Worm (Caenorhabditis elegans) whole organism, L4 larva: ENCODE results near the gene B0272.4.

Source experiments
- F26F4.8 ChIP-seq: fragments of 200-800 bp; sonication (Bioruptor generic); conservative IDR thresholded peaks from 2 replicates; pipeline ENCODE4 v1.3.6; 2022; ENCODE audit warnings: missing genetic modification characterization, missing compliant biosample characterization
- F44E2.7 ChIP-seq: fragments of 200-800 bp; sonication (Bioruptor generic); IDR thresholded peaks from 2 replicates; pipeline ENCODE4 v2.1.2; 2022; ENCODE audit warnings: missing genetic modification characterization, missing compliant biosample characterization
- F49E8.2 ChIP-seq: sonication (generic microtip); optimal IDR thresholded peaks from 2 replicates; lab custom pipeline; 2016; ENCODE audit warnings: missing compliant biosample characterization, mild to moderate bottlenecking, missing genetic modification characterization, borderline replicate concordance
- Y105C5A.15 ChIP-seq: fragments of 200-800 bp; sonication (Bioruptor generic); IDR thresholded peaks from 2 replicates; pipeline ENCODE4 v1.3.6; 2022; ENCODE audit warnings: missing genetic modification characterization, missing compliant biosample characterization
- Y48G9A.11 ChIP-seq: fragments of 200-800 bp; sonication (Bioruptor generic); IDR thresholded peaks from 2 replicates; pipeline ENCODE4 v1.3.6; 2022; ENCODE audit warnings: missing genetic modification reagents, missing genetic modification characterization, missing compliant biosample characterization
- ZK337.2 ChIP-seq: fragments of 200-800 bp; sonication (Bioruptor generic); IDR thresholded peaks from 2 replicates; pipeline ENCODE4 v1.3.6; 2022; ENCODE audit warnings: missing genetic modification reagents, missing genetic modification characterization, missing compliant biosample characterization
- ZK546.5 ChIP-seq, 2 experiments: sonication (generic microtip); optimal IDR thresholded peaks; 2 replicates each; lab custom pipeline; 2017; ENCODE audit warnings: missing biosample characterization in 2 of 2, missing genetic modification characterization in 2 of 2
- aly-2 ChIP-seq: sonication (generic microtip); optimal IDR thresholded peaks from 2 replicates; lab custom pipeline; 2018; ENCODE audit warnings: missing biosample characterization, missing genetic modification characterization
- arid-1 ChIP-seq: fragments of 200-800 bp; sonication (Bioruptor generic); conservative IDR thresholded peaks from 2 replicates; pipeline ENCODE4 v1.3.6; 2022; ENCODE audit warnings: missing genetic modification reagents, missing genetic modification characterization, missing compliant biosample characterization
- ceh-20 ChIP-seq: fragments of 200-800 bp; sonication (Bioruptor generic); IDR thresholded peaks from 2 replicates; pipeline ENCODE4 v1.3.6; 2022; ENCODE audit warnings: missing genetic modification reagents, missing genetic modification characterization, missing compliant biosample characterization
- ceh-32 ChIP-seq: sonication (generic microtip); optimal IDR thresholded peaks from 2 replicates; lab custom pipeline; 2016; ENCODE audit warnings: mild to moderate bottlenecking, missing genetic modification characterization, missing compliant biosample characterization; ENCODE audit not compliant: poor library complexity
- ceh-44 ChIP-seq: fragments of 200-800 bp; sonication (Bioruptor generic); IDR thresholded peaks from 2 replicates; pipeline ENCODE4 v1.3.6; 2022; ENCODE audit warnings: missing genetic modification reagents, missing genetic modification characterization, missing compliant biosample characterization
- ceh-62 ChIP-seq: sonication (generic microtip); optimal IDR thresholded peaks from 2 replicates; lab custom pipeline; 2017; ENCODE audit warnings: missing biosample characterization, missing genetic modification characterization
- ces-1 ChIP-seq: fragments of 150-350 bp; sonication (generic microtip); optimal IDR thresholded peaks from 4 replicates; lab custom pipeline; 2014; ENCODE audit warnings: missing biosample characterization, missing genetic modification reagents, missing genetic modification characterization
- daf-8 ChIP-seq: fragments of 200-800 bp; sonication (Bioruptor generic); IDR thresholded peaks from 2 replicates; pipeline ENCODE4 v1.3.6; 2022; ENCODE audit warnings: missing genetic modification characterization, missing compliant biosample characterization
- dmd-6 ChIP-seq: fragments of 200-800 bp; sonication (Bioruptor generic); IDR thresholded peaks from 2 replicates; pipeline ENCODE4 v1.3.6; 2022; ENCODE audit warnings: missing genetic modification reagents, missing genetic modification characterization, missing compliant biosample characterization
- dmd-9 ChIP-seq: fragments of 200-800 bp; sonication (Bioruptor generic); IDR thresholded peaks from 2 replicates; pipeline ENCODE4 v1.3.6; 2022; ENCODE audit warnings: missing genetic modification reagents, missing genetic modification characterization, missing compliant biosample characterization
- dpl-1 ChIP-seq: fragments of 150-350 bp; optimal IDR thresholded peaks from 2 replicates; lab custom pipeline; 2014; ENCODE audit warnings: missing biosample characterization, missing genetic modification reagents, missing genetic modification characterization
- egl-27 ChIP-seq: sonication (generic microtip); optimal IDR thresholded peaks from 3 replicates; lab custom pipeline; 2017; ENCODE audit warnings: missing biosample characterization, missing genetic modification reagents, missing genetic modification characterization
- hlh-11 ChIP-seq: fragments of 200-800 bp; sonication (Bioruptor generic); optimal IDR thresholded peaks from 2 replicates; lab custom pipeline; 2018; ENCODE audit warnings: mild to moderate bottlenecking, missing genetic modification characterization, missing compliant biosample characterization
- lim-7 ChIP-seq: fragments of 200-800 bp; sonication (Bioruptor generic); IDR thresholded peaks from 2 replicates; pipeline ENCODE4 v1.3.6; 2022; ENCODE audit warnings: missing genetic modification characterization, missing compliant biosample characterization
- lin-13 ChIP-seq: fragments of 150-350 bp; optimal IDR thresholded peaks from 2 replicates; lab custom pipeline; 2014; ENCODE audit warnings: missing biosample characterization, missing genetic modification reagents, missing genetic modification characterization
- lin-15B ChIP-seq: fragments of 150-350 bp; sonication (generic microtip); optimal IDR thresholded peaks from 3 replicates; lab custom pipeline; 2014; ENCODE audit warnings: missing biosample characterization, missing genetic modification characterization
- lin-29 ChIP-seq: fragments of 200-800 bp; sonication (Bioruptor generic); IDR thresholded peaks from 2 replicates; pipeline ENCODE4 v1.3.6; 2022; ENCODE audit warnings: missing genetic modification reagents, missing genetic modification characterization, missing compliant biosample characterization
- lin-38 ChIP-seq: fragments of 200-800 bp; sonication (Bioruptor generic); IDR thresholded peaks from 2 replicates; pipeline ENCODE4 v1.3.6; 2022; ENCODE audit warnings: missing genetic modification reagents, missing genetic modification characterization, missing compliant biosample characterization
- lin-39 ChIP-seq: fragments of 150-350 bp; optimal IDR thresholded peaks from 2 replicates; lab custom pipeline; 2014; ENCODE audit warnings: missing biosample characterization, missing genetic modification reagents, missing genetic modification characterization
- madf-5 ChIP-seq, 2 experiments: fragments of 200-800 bp; sonication (Bioruptor generic); IDR thresholded peaks; 2 replicates each; pipeline ENCODE4 v1.3.6; 2022; ENCODE audit warnings: missing compliant biosample characterization in 2 of 2, missing genetic modification characterization in 2 of 2
- madf-9 ChIP-seq: fragments of 200-800 bp; sonication (Bioruptor generic); conservative IDR thresholded peaks from 2 replicates; pipeline ENCODE4 v1.3.6; 2022; ENCODE audit warnings: missing genetic modification reagents, missing genetic modification characterization, missing compliant biosample characterization
- mdl-1 ChIP-seq, 2 experiments: fragments of 150-350 bp in 1 of 2; sonication (generic microtip) in 1 of 2; optimal IDR thresholded peaks; 2 replicates each; lab custom pipeline; 2014 to 2017; ENCODE audit warnings: missing biosample characterization in 2 of 2, missing genetic modification characterization in 2 of 2
- mep-1 ChIP-seq: fragments of 150-350 bp; sonication (generic microtip); optimal IDR thresholded peaks from 3 replicates; lab custom pipeline; 2014; ENCODE audit warnings: missing biosample characterization, missing genetic modification characterization
- mes-2 ChIP-seq: sonication (generic microtip); optimal IDR thresholded peaks from 2 replicates; lab custom pipeline; 2016; ENCODE audit warnings: missing genotype, mild to moderate bottlenecking, missing genetic modification characterization, missing compliant biosample characterization; ENCODE audit not compliant: poor library complexity, severe bottlenecking
- nhr-111 ChIP-seq: fragments of 200-800 bp; sonication (Bioruptor generic); optimal IDR thresholded peaks from 2 replicates; lab custom pipeline; 2018; ENCODE audit warnings: mild to moderate bottlenecking, missing genetic modification characterization, missing compliant biosample characterization
- nhr-237 ChIP-seq: sonication (generic microtip); optimal IDR thresholded peaks from 2 replicates; lab custom pipeline; 2017; ENCODE audit warnings: missing biosample characterization, missing genetic modification characterization
- nhr-42 ChIP-seq: fragments of 200-800 bp; sonication (Bioruptor generic); IDR thresholded peaks from 2 replicates; pipeline ENCODE4 v1.3.6; 2022; ENCODE audit warnings: missing genetic modification characterization, missing compliant biosample characterization
- nhr-6 ChIP-seq: fragments of 150-350 bp; optimal IDR thresholded peaks from 2 replicates; lab custom pipeline; 2014; ENCODE audit warnings: missing biosample characterization, missing genetic modification characterization
- pha-4 ChIP-seq, 2 experiments: fragments of 150-350 bp in 1 of 2; fragments of 200-800 bp in 1 of 2; sonication (Bioruptor generic) in 1 of 2; IDR thresholded peaks in 1 of 2; optimal IDR thresholded peaks in 1 of 2; 2 replicates each; pipeline versions ENCODE4 v1.3.6 to Lab custom; 2014 to 2022; ENCODE audit warnings: missing genetic modification characterization in 2 of 2, missing genetic modification reagents in 2 of 2, missing biosample characterization in 1 of 2, missing compliant biosample characterization in 1 of 2
- php-3 ChIP-seq: fragments of 200-800 bp; sonication (Bioruptor generic); IDR thresholded peaks from 2 replicates; pipeline ENCODE4 v1.3.6; 2022; ENCODE audit warnings: missing genetic modification reagents, missing genetic modification characterization, missing compliant biosample characterization
- rbr-2 ChIP-seq: sonication (generic microtip); optimal IDR thresholded peaks from 2 replicates; lab custom pipeline; 2016; ENCODE audit warnings: missing genotype, missing genetic modification characterization, missing compliant biosample characterization
- saeg-2 ChIP-seq: fragments of 200-800 bp; sonication (Bioruptor generic); IDR thresholded peaks from 2 replicates; pipeline ENCODE4 v1.3.6; 2022; ENCODE audit warnings: missing genetic modification reagents, missing genetic modification characterization, missing compliant biosample characterization
- sdz-12 ChIP-seq: fragments of 200-800 bp; sonication (Bioruptor generic); optimal IDR thresholded peaks from 2 replicates; lab custom pipeline; 2018; ENCODE audit warnings: mild to moderate bottlenecking, missing genetic modification characterization, missing compliant biosample characterization
- tra-1 ChIP-seq: fragments of 200-800 bp; sonication (Bioruptor generic); IDR thresholded peaks from 2 replicates; pipeline ENCODE4 v1.3.6; 2022; ENCODE audit warnings: missing genetic modification reagents, missing genetic modification characterization, missing compliant biosample characterization
- unc-39 ChIP-seq: sonication (generic microtip); optimal IDR thresholded peaks from 2 replicates; lab custom pipeline; 2017; ENCODE audit warnings: missing biosample characterization, missing genetic modification characterization
- unc-62 ChIP-seq, 3 experiments: fragments of 150-350 bp in 1 of 3; sonication (generic microtip); optimal IDR thresholded peaks in 2 of 3; peaks in 1 of 3; 1 replicate in 1 of 3; 2 replicates in 2 of 3; lab custom pipeline; 2014 to 2017; ENCODE audit warnings: missing biosample characterization in 3 of 3, missing genetic modification characterization in 3 of 3, missing genetic modification reagents in 3 of 3, missing genotype in 1 of 3
- zfp-3 ChIP-seq: fragments of 200-800 bp; sonication (Bioruptor generic); conservative IDR thresholded peaks from 2 replicates; pipeline ENCODE4 v1.3.6; 2022; ENCODE audit warnings: missing genetic modification reagents, missing genetic modification characterization, missing compliant biosample characterization
- ztf-11 ChIP-seq: fragments of 150-350 bp; optimal IDR thresholded peaks from 2 replicates; lab custom pipeline; 2014; ENCODE audit warnings: missing biosample characterization, missing genetic modification characterization
- ztf-7 ChIP-seq: fragments of 150-350 bp; optimal IDR thresholded peaks from 2 replicates; lab custom pipeline; 2014; ENCODE audit warnings: missing biosample characterization, missing genetic modification characterization

The B0272.4 gene

ce11 chrX:9431002-9431482, 2.8 kb downstream of the B0272.4 start, which contains the start of gene B0272.3 (continued):
- TF ChIP-seq nhr-42 (GFP tag; lab: Robert Waterston, UW) (no peak), ceh-62 (tag; lab: Kevin White, UChicago) (no peak), pha-4 (GFP tag; IDR thresholded peaks at IDR 0.05; lab: Robert Waterston, UW) (peak; percentile 61; the same call in 1 of the 2 replicates), pha-4 (tag; optimal IDR thresholded peaks at IDR 0.05; lab: Kevin White, UChicago) (no peak), madf-9 (GFP tag; lab: Robert Waterston, UW) (no peak), F44E2.7 (GFP tag; lab: Robert Waterston, UW) (no peak)

- TF ChIP-seq unc-62 (GFP tag; optimal IDR thresholded peaks at IDR 0.05 in 1 of 2; lab: Kevin White, UChicago), result peak in 1 of 2 experiments; percentile 71
- no peak for TF ChIP-seq unc-62 (tag; optimal IDR thresholded peaks at IDR 0.05; lab: Kevin White, UChicago)
- no peak for TF ChIP-seq egl-27
- TF ChIP-seq dmd-9 (GFP tag; lab: Robert Waterston, UW), result no peak
Measured at ce11 chrX:9436843-9437312, 8.6 kb downstream of the B0272.4 start, which contains the start of gene tbb-4. Gene tbb-4 (minus strand): TSS chrX:9436893.

ce11 chrX:9441512-9441911, 13.3 kb downstream of the B0272.4 start, which contains the start of gene memb-1:
Gene memb-1 (minus strand): TSS chrX:9441571.
- TF ChIP-seq F49E8.2 (tag; lab: Kevin White, UChicago) (no peak), aly-2 (no peak), daf-8 (GFP tag; lab: Robert Waterston, UW) (no peak), madf-5 (GFP tag; IDR thresholded peaks at IDR 0.05; lab: Robert Waterston, UW) (no peak), nhr-111 (GFP tag; lab: Kevin White, UChicago) (no peak), lin-29 (GFP tag; lab: Robert Waterston, UW) (no peak), ceh-20 (GFP tag; lab: Robert Waterston, UW) (no peak), arid-1 (GFP tag; lab: Robert Waterston, UW) (no peak), F26F4.8 (GFP tag; lab: Robert Waterston, UW) (no peak), ztf-11 (tag; lab: Kevin White, UChicago) (no peak), lin-38 (GFP tag; lab: Robert Waterston, UW) (no peak), ces-1 (GFP tag; lab: Kevin White, UChicago) (no peak), mep-1 (peak; percentile 86), lin-39 (tag; lab: Kevin White, UChicago) (no peak), ceh-32 (no peak), ZK546.5 (tag; optimal IDR thresholded peaks at IDR 0.05; lab: Kevin White, UChicago) (no peak), tra-1 (no peak), ceh-44 (GFP tag; lab: Robert Waterston, UW) (no peak), lim-7 (GFP tag; lab: Robert Waterston, UW) (no peak), F44E2.7 (GFP tag; lab: Robert Waterston, UW) (no peak), hlh-11 (tag; lab: Kevin White, UChicago) (peak; percentile 66), dmd-9 (GFP tag; lab: Robert Waterston, UW) (no peak), Y48G9A.11 (no peak), unc-39 (tag; lab: Kevin White, UChicago) (no peak), ztf-7 (tag; lab: Kevin White, UChicago) (peak; percentile 67), dpl-1 (peak; percentile 31), mdl-1 (tag; optimal IDR thresholded peaks at IDR 0.05; lab: Kevin White, UChicago) (peak in 1 of 2 experiments; percentile 59), sdz-12 (no peak), saeg-2 (GFP tag; lab: Robert Waterston, UW) (no peak), lin-15B (tag; lab: Kevin White, UChicago) (no peak), Y105C5A.15 (GFP tag; lab: Robert Waterston, UW) (no peak), lin-13 (GFP tag; lab: Kevin White, UChicago) (peak; percentile 25), rbr-2 (tag; lab: Kevin White, UChicago) (peak; percentile 58), ZK337.2 (GFP tag; lab: Robert Waterston, UW) (no peak), dmd-6 (GFP tag; lab: Robert Waterston, UW) (no peak; the same call in 1 of the 2 replicates), php-3 (no peak), nhr-237 (tag; lab: Kevin White, UChicago) (no peak), nhr-6 (tag; lab: Kevin White, UChicago) (peak; percentile 36), mes-2 (peak; percentile 91), zfp-3 (GFP tag; lab: Robert Waterston, UW) (no peak)
